Worm (Caenorhabditis elegans) whole organism, L1 larva: ENCODE results near the gene T05B4.12.

Experiments
- C04F5.9 ChIP-seq: sonication (generic microtip); optimal IDR thresholded peaks from 2 replicates; lab custom pipeline; 2016; ENCODE audit warnings: missing genetic modification characterization, missing compliant biosample characterization
- C16A3.4 ChIP-seq: fragments of 150-350 bp; optimal IDR thresholded peaks from 2 replicates; lab custom pipeline; 2014; ENCODE audit warnings: missing biosample characterization, missing genetic modification characterization
- C34B4.2 ChIP-seq: sonication (generic microtip); optimal IDR thresholded peaks from 2 replicates; lab custom pipeline; 2017; ENCODE audit warnings: mild to moderate bottlenecking, missing genetic modification characterization, missing compliant biosample characterization
- Y116A8C.19 ChIP-seq: sonication (generic microtip); optimal IDR thresholded peaks from 2 replicates; lab custom pipeline; 2016; ENCODE audit warnings: missing compliant biosample characterization, missing genetic modification characterization, borderline replicate concordance
- alr-1 ChIP-seq: fragments of 200-800 bp; sonication (Bioruptor generic); optimal IDR thresholded peaks from 2 replicates; lab custom pipeline; 2018; ENCODE audit warnings: borderline replicate concordance, mild to moderate bottlenecking, missing genetic modification characterization, missing compliant biosample characterization
- aly-2 ChIP-seq: fragments of 150-350 bp; optimal IDR thresholded peaks from 2 replicates; lab custom pipeline; 2014; ENCODE audit warnings: missing biosample characterization, missing genetic modification characterization
- ama-1 ChIP-seq: fragments of 150-350 bp; optimal IDR thresholded peaks from 2 replicates; lab custom pipeline; 2014
- ceh-63 ChIP-seq: fragments of 200-800 bp; sonication (Bioruptor generic); optimal IDR thresholded peaks from 2 replicates; lab custom pipeline; 2018; ENCODE audit warnings: mild to moderate bottlenecking, missing genetic modification characterization, missing compliant biosample characterization
- ceh-8 ChIP-seq: fragments of 200-800 bp; sonication (Bioruptor generic); optimal IDR thresholded peaks from 2 replicates; lab custom pipeline; 2018; ENCODE audit warnings: mild to moderate bottlenecking, missing genetic modification characterization, moderate library complexity, missing compliant biosample characterization
- ceh-82 ChIP-seq, 3 experiments: fragments of 150-350 bp in 1 of 3; sonication (generic microtip) in 2 of 3; optimal IDR thresholded peaks; 2 replicates each; lab custom pipeline; 2014 to 2017; ENCODE audit warnings: missing biosample characterization in 3 of 3, missing genetic modification characterization in 3 of 3
- ceh-88 ChIP-seq: fragments of 200-800 bp; sonication (Bioruptor generic); IDR thresholded peaks from 2 replicates; pipeline ENCODE4 v1.3.6; 2022; ENCODE audit warnings: missing genetic modification characterization, missing compliant biosample characterization
- ceh-90 ChIP-seq: sonication (generic microtip); optimal IDR thresholded peaks from 2 replicates; lab custom pipeline; 2016; ENCODE audit warnings: missing genetic modification characterization, missing compliant biosample characterization
- efl-1 ChIP-seq, 4 experiments: fragments of 150-350 bp; optimal IDR thresholded peaks in 3 of 4; peaks in 1 of 4; 1 replicate in 1 of 4; 2 replicates in 3 of 4; lab custom pipeline; 2014; ENCODE audit warnings: missing biosample characterization in 2 of 4, missing genetic modification characterization in 2 of 4, missing genetic modification reagents in 2 of 4
- efl-3 ChIP-seq: fragments of 200-800 bp; sonication (Bioruptor generic); optimal IDR thresholded peaks from 2 replicates; lab custom pipeline; 2018; ENCODE audit warnings: mild to moderate bottlenecking, missing genetic modification characterization, missing compliant biosample characterization
- elt-2 ChIP-seq: sonication (generic microtip); optimal IDR thresholded peaks from 2 replicates; lab custom pipeline; 2016; ENCODE audit warnings: missing genetic modification characterization, mild to moderate bottlenecking, inconsistent platforms, missing compliant biosample characterization, missing genetic modification reagents
- elt-3 ChIP-seq, 6 experiments: fragments of 150-350 bp in 1 of 6; sonication (generic microtip); optimal IDR thresholded peaks; 2 replicates each; lab custom pipeline; 2017 to 2018; ENCODE audit warnings: missing biosample characterization in 6 of 6, missing genetic modification characterization in 6 of 6, inconsistent platforms in 1 of 6
- fkh-4 ChIP-seq: sonication (generic microtip); optimal IDR thresholded peaks from 2 replicates; lab custom pipeline; 2016; ENCODE audit warnings: missing compliant biosample characterization, missing genetic modification characterization, borderline replicate concordance
- hlh-17 ChIP-seq: fragments of 200-800 bp; sonication (Bioruptor generic); optimal IDR thresholded peaks from 2 replicates; lab custom pipeline; 2018; ENCODE audit warnings: missing genetic modification characterization, mild to moderate bottlenecking, missing compliant biosample characterization, moderate library complexity, borderline replicate concordance
- hlh-4 ChIP-seq: sonication (generic microtip); optimal IDR thresholded peaks from 2 replicates; lab custom pipeline; 2016; ENCODE audit warnings: mild to moderate bottlenecking, missing genetic modification characterization, missing compliant biosample characterization
- irx-1 ChIP-seq: sonication (generic microtip); optimal IDR thresholded peaks from 2 replicates; lab custom pipeline; 2016; ENCODE audit warnings: missing genetic modification characterization, missing compliant biosample characterization
- jun-1 ChIP-seq: fragments of 150-350 bp; optimal IDR thresholded peaks from 2 replicates; lab custom pipeline; 2014; ENCODE audit warnings: missing biosample characterization, missing genetic modification reagents, missing genetic modification characterization
- lin-13 ChIP-seq: fragments of 150-350 bp; optimal IDR thresholded peaks from 2 replicates; lab custom pipeline; 2014; ENCODE audit warnings: missing biosample characterization, missing genetic modification reagents, missing genetic modification characterization
- lin-15B ChIP-seq: fragments of 150-350 bp; sonication (generic microtip); optimal IDR thresholded peaks from 3 replicates; lab custom pipeline; 2014; ENCODE audit warnings: missing biosample characterization, missing genetic modification characterization
- lin-39 ChIP-seq: fragments of 150-350 bp; optimal IDR thresholded peaks from 2 replicates; lab custom pipeline; 2014; ENCODE audit warnings: missing biosample characterization, missing genetic modification reagents, missing genetic modification characterization
- lsy-2 ChIP-seq, 2 experiments: fragments of 150-350 bp; optimal IDR thresholded peaks; 2 replicates each; lab custom pipeline; 2014; ENCODE audit warnings: missing biosample characterization in 2 of 2, missing genetic modification characterization in 2 of 2
- nhr-20 ChIP-seq: sonication (generic microtip); optimal IDR thresholded peaks from 2 replicates; lab custom pipeline; 2016; ENCODE audit warnings: mild to moderate bottlenecking, missing genetic modification characterization, missing compliant biosample characterization
- nhr-71 ChIP-seq: sonication (generic microtip); optimal IDR thresholded peaks from 2 replicates; lab custom pipeline; 2016; ENCODE audit warnings: mild to moderate bottlenecking, missing genetic modification characterization, moderate library complexity, missing compliant biosample characterization
- nhr-90 ChIP-seq: sonication (generic microtip); optimal IDR thresholded peaks from 2 replicates; lab custom pipeline; 2016; ENCODE audit warnings: mild to moderate bottlenecking, missing genetic modification characterization, missing compliant biosample characterization; ENCODE audit not compliant: poor library complexity
- pax-3 ChIP-seq: fragments of 200-800 bp; sonication (Bioruptor generic); optimal IDR thresholded peaks from 2 replicates; lab custom pipeline; 2018; ENCODE audit warnings: mild to moderate bottlenecking, missing genetic modification characterization, moderate library complexity, missing compliant biosample characterization
- sptf-1 ChIP-seq: fragments of 150-350 bp; optimal IDR thresholded peaks from 2 replicates; lab custom pipeline; 2014; ENCODE audit warnings: missing biosample characterization, missing genetic modification characterization
- sup-37 ChIP-seq: fragments of 200-800 bp; sonication (Bioruptor generic); optimal IDR thresholded peaks from 2 replicates; lab custom pipeline; 2018; ENCODE audit warnings: mild to moderate bottlenecking, missing genetic modification characterization, missing compliant biosample characterization
- swsn-7 ChIP-seq: sonication (generic microtip); optimal IDR thresholded peaks from 2 replicates; lab custom pipeline; 2016; ENCODE audit warnings: missing genetic modification characterization, missing compliant biosample characterization
- tlp-1 ChIP-seq: fragments of 150-350 bp; optimal IDR thresholded peaks from 2 replicates; lab custom pipeline; 2014; ENCODE audit warnings: missing biosample characterization, missing genetic modification characterization
- ztf-4 ChIP-seq: fragments of 150-350 bp; optimal IDR thresholded peaks from 2 replicates; lab custom pipeline; 2014; ENCODE audit warnings: missing biosample characterization, missing genetic modification characterization

T05B4.12 gene

DNA sequence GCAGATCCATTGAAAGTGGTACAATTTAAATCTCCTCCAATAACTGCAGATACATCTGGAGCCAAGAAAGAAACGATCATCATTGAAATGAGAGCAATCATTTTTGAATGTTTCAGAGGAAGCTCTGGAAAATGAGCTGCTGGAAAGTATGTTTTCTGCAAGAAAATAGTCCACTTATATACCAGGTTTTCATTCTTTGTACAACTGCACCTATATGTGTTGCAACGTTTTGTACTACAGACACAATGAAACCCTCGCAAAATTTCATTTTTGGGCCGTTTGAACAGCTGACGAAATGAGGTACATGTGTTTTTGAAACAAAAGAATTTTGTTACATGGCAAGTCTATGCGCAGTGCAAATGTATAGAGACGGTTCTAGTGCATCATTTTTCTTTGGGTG, 7.5 kb downstream of the T05B4.12 start, which contains the start of gene T05B4.9:
Gene T05B4.9, minus strand, starts transcription at position 101 of the 400 bp plus-strand sequence.
- TF ChIP-seq elt-2 (tag; lab: Kevin White, UChicago), result no peak
- no peak for TF ChIP-seq sptf-1 (tag; lab: Kevin White, UChicago)
- no peak for TF ChIP-seq lsy-2 (tag; optimal IDR thresholded peaks at IDR 0.05; lab: Kevin White, UChicago)
- no peak for TF ChIP-seq lin-15B (tag; lab: Kevin White, UChicago)
- no peak for TF ChIP-seq C34B4.2 (tag; lab: Kevin White, UChicago)
- TF ChIP-seq pax-3 (tag; lab: Kevin White, UChicago), result no peak
- TF ChIP-seq fkh-4 (tag; lab: Kevin White, UChicago), result no peak
- TF ChIP-seq nhr-20 (tag; lab: Kevin White, UChicago), result no peak
- no peak for TF ChIP-seq swsn-7 (tag; lab: Kevin White, UChicago)
- TF ChIP-seq ama-1 (lab: Kevin White, UChicago), result no peak
- no peak for TF ChIP-seq efl-3 (GFP tag; lab: Kevin White, UChicago)

DNA sequence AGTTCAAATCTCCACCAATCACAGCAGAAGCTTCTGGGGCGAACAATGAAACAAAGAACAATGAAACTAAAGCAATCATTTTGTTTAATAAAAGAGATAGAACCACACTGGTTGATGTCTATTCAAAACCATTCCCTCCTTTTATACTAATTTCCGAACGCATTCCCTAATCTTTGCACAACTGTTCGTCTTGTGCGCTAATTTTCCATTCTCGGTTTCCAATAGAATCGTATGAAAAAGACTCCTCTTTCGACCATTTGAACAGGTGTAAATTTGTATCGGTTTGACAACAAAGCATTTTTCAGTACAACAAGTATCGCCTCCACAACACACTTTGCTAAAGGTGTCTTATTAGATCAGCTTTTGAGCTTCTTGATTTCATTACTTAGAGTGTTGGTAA, 9.8 kb downstream of the T05B4.12 start, which contains the start of gene T05B4.8:
Gene T05B4.8, minus strand, starts transcription at position 101 of the 400 bp plus-strand sequence.
- TF ChIP-seq C34B4.2 (tag; lab: Kevin White, UChicago), result no peak
- no peak for TF ChIP-seq Y116A8C.19 (tag; lab: Kevin White, UChicago)
- TF ChIP-seq hlh-4 (tag; lab: Kevin White, UChicago), result no peak
- TF ChIP-seq ztf-4 (tag; lab: Kevin White, UChicago), result no peak
- TF ChIP-seq efl-1 (optimal IDR thresholded peaks at IDR 0.05; lab: Kevin White, UChicago), result no peak
- peak in 1 of 2 experiments; percentile 69 for TF ChIP-seq efl-1 (GFP tag; optimal IDR thresholded peaks at IDR 0.05 in 1 of 2; lab: Kevin White, UChicago)
- TF ChIP-seq, all 84 proteins: peak for 1

DNA sequence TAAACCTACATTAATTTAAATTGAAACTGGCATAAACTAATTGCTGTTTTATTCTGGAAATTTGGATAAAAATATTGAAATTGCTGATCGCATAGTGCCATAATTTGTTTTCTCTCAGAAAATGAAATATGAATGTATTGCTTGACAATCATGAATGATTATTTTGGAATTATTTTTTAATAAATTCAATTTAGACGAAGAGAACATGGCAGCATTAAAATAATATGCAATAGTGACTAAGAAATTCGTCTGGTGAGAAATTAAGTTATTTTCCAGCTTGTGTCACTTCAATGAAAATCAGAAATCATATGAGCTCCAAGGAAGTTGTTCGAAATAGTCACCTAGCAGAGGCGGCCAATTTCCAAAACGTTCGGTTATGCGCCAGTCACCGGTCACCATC, 11.2 kb downstream of the T05B4.12 start, which contains the start of gene srw-133:
Gene srw-133, minus strand, starts transcription at position 101 of the 400 bp plus-strand sequence.
- TF ChIP-seq efl-1 (optimal IDR thresholded peaks at IDR 0.05; lab: Kevin White, UChicago) (no peak), efl-1 (GFP tag; optimal IDR thresholded peaks at IDR 0.05 in 1 of 2; lab: Kevin White, UChicago) (peak in 1 of 2 experiments; percentile 3), ceh-82 (tag; optimal IDR thresholded peaks at IDR 0.05; lab: Kevin White, UChicago) (no peak)

ce11 chrV:4112516-4112915, 13.3 kb downstream of the T05B4.12 start, which contains the start of gene srw-134:
Gene srw-134, minus strand, starts transcription at chrV:4112616.
- TF ChIP-seq sup-37, result no peak
- TF ChIP-seq nhr-90, result no peak
- no peak for TF ChIP-seq alr-1 (tag; lab: Kevin White, UChicago)
- no peak for TF ChIP-seq lin-15B (tag; lab: Kevin White, UChicago)
- TF ChIP-seq irx-1 (tag; lab: Kevin White, UChicago), result no peak
- TF ChIP-seq lin-13, result no peak
- no peak for TF ChIP-seq ceh-90 (tag; lab: Kevin White, UChicago)

ce11 chrV:4109873-4110272, 16.0 kb downstream of the T05B4.12 start, which contains the start of gene clc-18:
Gene clc-18, minus strand, starts transcription at chrV:4109973.
- TF ChIP-seq C04F5.9 (tag; lab: Kevin White, UChicago), result no peak
- TF ChIP-seq jun-1 (tag; lab: Kevin White, UChicago), result no peak
- TF ChIP-seq ceh-8 (GFP tag; lab: Kevin White, UChicago), result no peak
- no peak for TF ChIP-seq aly-2
- TF ChIP-seq C16A3.4 (tag; lab: Kevin White, UChicago), result no peak
- no peak for TF ChIP-seq ceh-88
- no peak for TF ChIP-seq nhr-71 (tag; lab: Kevin White, UChicago)
- TF ChIP-seq ceh-63 (GFP tag; lab: Kevin White, UChicago), result no peak
- no peak for TF ChIP-seq tlp-1
- no peak for TF ChIP-seq sptf-1 (tag; lab: Kevin White, UChicago)
- no peak for TF ChIP-seq ztf-4 (tag; lab: Kevin White, UChicago)
- TF ChIP-seq lin-39, result no peak
- TF ChIP-seq elt-3 (tag; optimal IDR thresholded peaks at IDR 0.05; lab: Kevin White, UChicago), result no peak
- TF ChIP-seq hlh-17 (GFP tag; lab: Kevin White, UChicago), result no peak
- TF ChIP-seq hlh-4 (tag; lab: Kevin White, UChicago), result no peak
